Worm (Caenorhabditis elegans): ENCODE data around the gene srh-75.

ce11 chrV:11042538-11042937 is 14.4 kb downstream of the srh-75 start, which contains the start of gene C45B11.2:
- TF ChIP-seq hmg-1.2 (GFP tag; IDR thresholded peaks at IDR 0.05) (no peak), unc-62 (GFP tag; optimal IDR thresholded peaks at IDR 0.05) (no peak), mcd-1 (GFP tag; IDR thresholded peaks at IDR 0.05) (no peak), ceh-91 (GFP tag; IDR thresholded peaks at IDR 0.05) (no peak), lin-40 (tag; optimal IDR thresholded peaks at IDR 0.05) (no peak), F55B11.4 (tag; optimal IDR thresholded peaks at IDR 0.05; ENCODE audit: borderline replicate concordance, insufficient read depth) (no peak), efl-1 (GFP tag; optimal IDR thresholded peaks at IDR 0.05) (no peak), Y56A3A.18 (GFP tag; IDR thresholded peaks at IDR 0.05) (no peak), zfh-2 (GFP tag; conservative IDR thresholded peaks at IDR 0.05) (no peak), let-526 (GFP tag; IDR thresholded peaks at IDR 0.05) (no peak), ceh-100 (GFP tag; IDR thresholded peaks at IDR 0.05) (no peak), nhr-80 (tag; optimal IDR thresholded peaks at IDR 0.05) (peak; percentile 7), pha-4 (tag; optimal IDR thresholded peaks at IDR 0.05) (no peak)
